Worm (Caenorhabditis elegans) whole organism, L4/young adult: Measurements from ENCODE around the gene chil-6.

ENCODE experiments used
- W03F9.2 ChIP-seq: fragments of 150-350 bp; optimal IDR thresholded peaks from 2 replicates; lab custom pipeline; 2014; ENCODE audit warnings: missing biosample characterization, missing genetic modification characterization
- dao-5 ChIP-seq: sonication (generic microtip); optimal IDR thresholded peaks from 2 replicates; lab custom pipeline; 2016; ENCODE audit warnings: missing genotype, missing genetic modification characterization, moderate library complexity, missing compliant biosample characterization
- him-1 ChIP-seq: sonication (generic microtip); optimal IDR thresholded peaks from 2 replicates; lab custom pipeline; 2016; ENCODE audit warnings: missing genotype, missing genetic modification reagents, missing genetic modification characterization, missing compliant biosample characterization

DNA sequence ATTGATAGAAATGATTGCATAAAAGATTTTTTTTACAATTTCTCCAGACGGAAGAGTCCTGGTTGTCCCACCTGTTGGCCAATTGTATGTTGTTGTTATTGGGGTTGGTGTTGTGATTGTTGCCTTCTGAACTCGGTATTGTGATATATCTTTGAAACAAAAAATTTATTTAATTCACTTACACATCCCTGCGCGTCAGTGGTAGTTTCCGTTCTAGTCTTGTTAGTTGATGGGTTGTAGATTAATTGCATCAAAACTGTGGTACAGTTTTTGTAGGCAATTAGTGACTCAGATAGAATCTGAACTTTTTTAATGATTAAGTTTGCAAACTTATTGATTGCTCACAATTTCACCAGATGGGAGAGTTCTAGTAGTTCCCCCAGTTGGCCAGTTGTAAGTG lies 46.8 kb upstream of the chil-6 start:
- TF ChIP-seq him-1 (tag; lab: Kevin White, UChicago) (no peak), W03F9.2 (tag; lab: Kevin White, UChicago) (no peak), dao-5 (no peak)
